Worm (Caenorhabditis elegans): ENCODE data around the gene C29F9.5.
"Not testable (repeated sequence)": the region's sequence is repeated elsewhere in the genome, so short reads cannot be mapped to it uniquely, and the experiment has no call there.

The C29F9.5 gene

DNA sequence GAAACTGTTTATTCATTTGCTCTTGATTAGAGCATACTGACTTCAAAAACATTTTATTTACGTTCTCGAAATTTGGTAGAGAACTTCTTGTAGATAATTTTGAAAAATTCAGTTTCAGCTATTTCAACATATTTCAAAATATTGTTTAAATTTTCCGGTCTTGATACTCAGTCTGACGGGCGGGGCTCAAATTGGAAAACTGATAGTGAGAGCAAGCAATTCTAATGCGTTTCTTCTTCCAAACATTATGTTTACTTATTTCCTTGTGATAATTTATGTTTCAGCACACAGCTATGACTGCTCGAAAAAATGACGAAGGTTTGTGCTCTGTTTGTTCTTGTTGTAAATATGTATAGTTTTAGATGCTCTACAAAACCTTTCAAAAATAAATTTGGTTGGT lies 2.9 kb downstream of the C29F9.5 start, which contains the start of gene pals-24:
Gene pals-24 (plus strand): TSS at position 237 of the 400 bp plus-strand sequence.
- TF ChIP-seq lin-32 (GFP tag; optimal IDR thresholded peaks at IDR 0.05) (no peak), ceh-43 (GFP tag; optimal IDR thresholded peaks at IDR 0.05) (no peak), sptf-1 (tag; optimal IDR thresholded peaks at IDR 0.05) (no peak), snpc-4 (tag; optimal IDR thresholded peaks at IDR 0.05) (no peak), nhr-76 (tag; optimal IDR thresholded peaks at IDR 0.05) (no peak), ces-1 (GFP tag; optimal IDR thresholded peaks at IDR 0.05) (no peak), elt-1 (tag; optimal IDR thresholded peaks at IDR 0.05; ENCODE audit: borderline replicate concordance, insufficient read depth) (no peak), M03D4.4 (tag; optimal IDR thresholded peaks at IDR 0.05) (no peak)

DNA sequence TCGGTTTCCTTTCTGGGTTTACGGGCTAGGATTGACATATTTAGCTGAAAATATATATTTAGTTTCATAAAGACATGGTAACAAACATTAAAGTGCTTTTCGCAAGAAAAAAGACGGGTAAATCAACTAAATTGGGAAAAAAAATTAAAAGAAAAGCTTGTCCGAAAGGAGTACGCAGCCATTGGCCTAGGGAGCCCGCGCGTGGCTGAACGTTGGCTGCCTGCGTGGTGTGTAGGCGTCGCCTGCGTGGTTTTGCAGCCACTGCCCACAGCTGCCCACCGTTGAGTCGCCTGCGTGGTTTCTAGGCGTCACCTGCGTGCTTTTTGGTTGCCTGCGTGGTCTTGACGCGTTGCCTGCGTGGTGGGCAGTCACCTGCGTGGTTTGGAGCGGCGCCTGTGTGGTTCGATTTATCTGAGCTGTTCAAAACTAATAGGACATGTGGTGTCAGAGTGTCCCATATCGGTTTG lies 4.7 kb downstream of the C29F9.5 start, which contains the start of gene C29F9.12:
Gene C29F9.12 (minus strand): TSS at position 51 of the 467 bp plus-strand sequence.
- TF ChIP-seq nhr-28 (tag; optimal IDR thresholded peaks at IDR 0.05); zip-8 (tag; optimal IDR thresholded peaks at IDR 0.05); lin-32 (GFP tag; optimal IDR thresholded peaks at IDR 0.05): not testable (repeated sequence)

DNA sequence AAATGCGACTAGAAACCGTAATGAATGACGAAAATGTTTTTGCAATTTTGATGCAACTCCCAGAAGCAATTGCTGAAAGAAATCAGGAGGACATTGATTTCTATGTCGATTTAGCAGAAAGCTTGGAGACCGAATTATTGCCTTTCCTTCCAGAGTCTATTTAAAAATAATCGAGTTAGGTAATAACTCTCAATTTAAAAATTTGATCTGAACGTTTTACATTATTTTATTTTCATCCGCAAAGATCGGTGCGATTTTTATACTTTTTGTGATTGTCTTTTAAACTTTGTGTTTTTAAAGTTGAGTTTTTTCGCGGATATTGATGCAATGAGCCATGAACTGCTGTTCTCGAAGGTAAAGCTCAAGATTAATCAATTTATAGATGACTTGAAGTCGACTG lies 7.2 kb downstream of the C29F9.5 start, which contains the start of gene pals-23:
Gene pals-23 (plus strand): TSS at position 301 of the 400 bp plus-strand sequence.
- TF ChIP-seq bed-3 (GFP tag; optimal IDR thresholded peaks at IDR 0.05) (no peak), mep-1 (tag; optimal IDR thresholded peaks at IDR 0.05) (no peak), elt-1 (tag; optimal IDR thresholded peaks at IDR 0.05; ENCODE audit: borderline replicate concordance, insufficient read depth) (no peak), ceh-39 (tag; optimal IDR thresholded peaks at IDR 0.05) (no peak), mls-2 (tag; optimal IDR thresholded peaks at IDR 0.05) (no peak), snpc-4 (tag; optimal IDR thresholded peaks at IDR 0.05) (no peak), ztf-11 (tag; optimal IDR thresholded peaks at IDR 0.05) (no peak), sem-2 (GFP tag; optimal IDR thresholded peaks at IDR 0.05) (no peak), lin-13 (tag; optimal IDR thresholded peaks at IDR 0.05) (no peak), pha-4 (tag; optimal IDR thresholded peaks at IDR 0.05) (no peak), zip-8 (tag; optimal IDR thresholded peaks at IDR 0.05) (no peak), nhr-2 (tag; optimal IDR thresholded peaks at IDR 0.05) (no peak), ham-2 (GFP tag; optimal IDR thresholded peaks at IDR 0.05) (no peak), nhr-237 (tag; optimal IDR thresholded peaks at IDR 0.05) (no peak), M03D4.4 (tag; optimal IDR thresholded peaks at IDR 0.05) (no peak), lsy-2 (tag; optimal IDR thresholded peaks at IDR 0.05) (no peak)

DNA sequence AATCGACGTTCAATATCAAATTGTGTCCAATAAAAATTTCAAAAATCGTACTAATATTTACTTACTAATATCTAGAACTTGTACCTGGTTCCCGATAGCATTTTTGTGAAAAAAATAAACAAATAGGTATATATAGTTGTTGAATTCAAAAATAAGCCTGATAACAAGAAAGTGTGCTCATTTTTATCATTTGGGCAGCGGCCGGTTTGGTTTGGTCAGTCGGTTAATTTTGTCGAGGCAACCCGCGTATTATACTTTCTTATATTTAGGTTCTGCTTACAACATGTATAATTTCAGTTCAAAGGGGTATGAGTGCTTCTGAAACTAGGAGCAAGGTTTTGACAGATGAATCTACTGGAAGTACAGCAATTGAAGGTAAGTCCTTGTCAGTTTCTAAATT lies 13.3 kb downstream of the C29F9.5 start, which contains the start of the genes nhr-280 and C29F9.2:
Gene nhr-280 (minus strand): TSS at position 101 of the 400 bp plus-strand sequence.
Gene C29F9.2 (plus strand): TSS at position 298 of the 400 bp plus-strand sequence.
- TF ChIP-seq nhr-28 (tag; optimal IDR thresholded peaks at IDR 0.05), result no peak
- TF ChIP-seq ham-2 (GFP tag; optimal IDR thresholded peaks at IDR 0.05), result no peak
- TF ChIP-seq unc-39 (tag; optimal IDR thresholded peaks at IDR 0.05), result no peak
- TF ChIP-seq zip-8 (tag; optimal IDR thresholded peaks at IDR 0.05), result no peak
- no peak for TF ChIP-seq lin-13 (tag; optimal IDR thresholded peaks at IDR 0.05)
- TF ChIP-seq ces-1 (GFP tag; optimal IDR thresholded peaks at IDR 0.05), result no peak
- no peak for TF ChIP-seq nhr-76 (tag; optimal IDR thresholded peaks at IDR 0.05)
- TF ChIP-seq tbx-8 (GFP tag; optimal IDR thresholded peaks at IDR 0.05), result no peak
- TF ChIP-seq snpc-4 (tag; optimal IDR thresholded peaks at IDR 0.05), result no peak
- no peak for TF ChIP-seq unc-62 (GFP tag; optimal IDR thresholded peaks at IDR 0.05)
- no peak for TF ChIP-seq mep-1 (tag; optimal IDR thresholded peaks at IDR 0.05)
- TF ChIP-seq drap-1 (GFP tag; optimal IDR thresholded peaks at IDR 0.05), result no peak

DNA sequence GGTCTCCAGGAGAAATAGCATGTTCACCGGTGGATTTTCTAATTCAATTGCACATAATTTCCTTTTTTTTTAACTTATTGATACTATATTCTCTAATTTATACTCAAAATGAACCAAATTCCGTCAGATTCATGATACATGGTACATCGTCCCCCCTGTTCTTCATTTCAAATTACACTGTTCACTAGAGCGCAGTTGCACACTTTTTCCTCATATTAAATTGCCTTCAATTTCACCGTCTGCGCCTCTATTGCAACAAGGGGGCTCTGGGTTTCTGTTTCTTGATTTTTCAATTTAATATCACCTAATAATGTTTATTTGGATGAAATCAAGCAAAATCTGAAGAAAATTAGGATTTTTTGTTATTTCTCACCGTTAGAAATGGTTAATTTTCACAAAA lies 14.3 kb downstream of the C29F9.5 start:
- no peak for TF ChIP-seq drap-1 (GFP tag; optimal IDR thresholded peaks at IDR 0.05)
- TF ChIP-seq lin-32 (GFP tag; optimal IDR thresholded peaks at IDR 0.05), result no peak
- TF ChIP-seq unc-62 (GFP tag; optimal IDR thresholded peaks at IDR 0.05), result no peak
- TF ChIP-seq pha-4 (tag; optimal IDR thresholded peaks at IDR 0.05), result peak; percentile 52
- TF ChIP-seq lsy-2 (tag; optimal IDR thresholded peaks at IDR 0.05), result peak; percentile 34
- no peak for TF ChIP-seq ceh-43 (GFP tag; optimal IDR thresholded peaks at IDR 0.05)
- TF ChIP-seq zip-8 (tag; optimal IDR thresholded peaks at IDR 0.05), result no peak
- TF ChIP-seq cnd-1 (tag; optimal IDR thresholded peaks at IDR 0.05), result no peak
- TF ChIP-seq snpc-4 (tag; optimal IDR thresholded peaks at IDR 0.05), result no peak
- no peak for TF ChIP-seq ceh-83 (GFP tag; optimal IDR thresholded peaks at IDR 0.05)
- no peak for TF ChIP-seq nhr-76 (tag; optimal IDR thresholded peaks at IDR 0.05)
- no peak for TF ChIP-seq nhr-28 (tag; optimal IDR thresholded peaks at IDR 0.05)
- TF ChIP-seq hlh-1 (tag; optimal IDR thresholded peaks at IDR 0.05), result no peak
- no peak for TF ChIP-seq blmp-1 (tag; optimal IDR thresholded peaks at IDR 0.05)
- TF ChIP-seq mab-5 (tag; optimal IDR thresholded peaks at IDR 0.05), result peak; percentile 39
- no peak for TF ChIP-seq M03D4.4 (tag; optimal IDR thresholded peaks at IDR 0.05)
- peak; percentile 11 for TF ChIP-seq nhr-237 (tag; optimal IDR thresholded peaks at IDR 0.05)
- no peak for TF ChIP-seq mls-2 (tag; optimal IDR thresholded peaks at IDR 0.05)
- no peak for TF ChIP-seq ceh-39 (tag; optimal IDR thresholded peaks at IDR 0.05)
- TF ChIP-seq tbx-8 (GFP tag; optimal IDR thresholded peaks at IDR 0.05), result no peak
- no peak for TF ChIP-seq sem-2 (GFP tag; optimal IDR thresholded peaks at IDR 0.05)
- peak; percentile 45 for TF ChIP-seq mep-1 (tag; optimal IDR thresholded peaks at IDR 0.05)
- no peak for TF ChIP-seq nhr-12 (tag; optimal IDR thresholded peaks at IDR 0.05)
- TF ChIP-seq ces-1 (GFP tag; optimal IDR thresholded peaks at IDR 0.05), result peak; percentile 96
- no peak for TF ChIP-seq sptf-1 (tag; optimal IDR thresholded peaks at IDR 0.05)
- TF ChIP-seq lin-13 (tag; optimal IDR thresholded peaks at IDR 0.05), result no peak
- no peak for TF ChIP-seq bed-3 (GFP tag; optimal IDR thresholded peaks at IDR 0.05)
- TF ChIP-seq unc-39 (tag; optimal IDR thresholded peaks at IDR 0.05), result no peak
- no peak for TF ChIP-seq ztf-11 (tag; optimal IDR thresholded peaks at IDR 0.05)
- peak; percentile 3 for TF ChIP-seq unc-120 (tag; optimal IDR thresholded peaks at IDR 0.05; ENCODE audit: poor library complexity, severe bottlenecking)
- TF ChIP-seq flh-1 (GFP tag; optimal IDR thresholded peaks at IDR 0.05), result no peak
- TF ChIP-seq elt-3 (tag; optimal IDR thresholded peaks at IDR 0.05), result no peak

Measured in whole organism, mixed stage, embryonic.